Worm (Caenorhabditis elegans) whole organism, L2 larva: Measurements from ENCODE around the gene ZK1058.9.

ENCODE experiments used
- aly-2 ChIP-seq: fragments of 150-350 bp; optimal IDR thresholded peaks from 2 replicates; lab custom pipeline; 2014; ENCODE audit warnings: missing biosample characterization, missing genetic modification characterization
- ama-1 ChIP-seq: fragments of 150-350 bp; optimal IDR thresholded peaks from 2 replicates; lab custom pipeline; 2018; ENCODE audit warnings: inconsistent platforms
- ceh-16 ChIP-seq: fragments of 150-350 bp; optimal IDR thresholded peaks from 2 replicates; lab custom pipeline; 2014; ENCODE audit warnings: missing biosample characterization, missing genetic modification characterization
- ceh-82 ChIP-seq: fragments of 150-350 bp; optimal IDR thresholded peaks from 2 replicates; lab custom pipeline; 2014; ENCODE audit warnings: missing biosample characterization, missing genetic modification characterization
- elt-1 ChIP-seq: fragments of 150-350 bp; optimal IDR thresholded peaks from 2 replicates; lab custom pipeline; 2014; ENCODE audit warnings: missing biosample characterization, missing genetic modification characterization
- lin-13 ChIP-seq: fragments of 150-350 bp; optimal IDR thresholded peaks from 2 replicates; lab custom pipeline; 2014; ENCODE audit warnings: missing biosample characterization, missing genetic modification reagents, missing genetic modification characterization
- nhr-12 ChIP-seq: fragments of 150-350 bp; optimal IDR thresholded peaks from 2 replicates; lab custom pipeline; 2014; ENCODE audit warnings: missing biosample characterization, missing genetic modification characterization
- nhr-23 ChIP-seq: fragments of 150-350 bp; optimal IDR thresholded peaks from 2 replicates; lab custom pipeline; 2014; ENCODE audit warnings: missing biosample characterization, missing genetic modification reagents, missing genetic modification characterization
- nhr-237 ChIP-seq: fragments of 150-350 bp; optimal IDR thresholded peaks from 2 replicates; lab custom pipeline; 2014; ENCODE audit warnings: missing biosample characterization, missing genetic modification characterization
- sma-3 ChIP-seq: sonication (generic microtip); optimal IDR thresholded peaks from 2 replicates; lab custom pipeline; 2016; ENCODE audit warnings: missing genetic modification reagents, missing genetic modification characterization, missing compliant biosample characterization
- sma-9 ChIP-seq, 2 experiments: fragments of 150-350 bp in 1 of 2; sonication (generic microtip) in 1 of 2; optimal IDR thresholded peaks; 2 replicates each; lab custom pipeline; 2014 to 2016; ENCODE audit warnings: missing genetic modification characterization in 2 of 2, mild to moderate bottlenecking in 1 of 2, missing biosample characterization in 1 of 2, missing compliant biosample characterization in 1 of 2, missing genetic modification reagents in 1 of 2, moderate library complexity in 1 of 2
- ztf-4 ChIP-seq: fragments of 150-350 bp; optimal IDR thresholded peaks from 2 replicates; lab custom pipeline; 2014; ENCODE audit warnings: missing biosample characterization, missing genetic modification characterization

ce11 chrIII:3926801-3927200, 785 bp upstream of the ZK1058.9 start:
- TF ChIP-seq ztf-4 (tag; lab: Kevin White, UChicago) (no peak), ama-1 (lab: Kevin White, UChicago) (no peak), nhr-12 (tag; lab: Kevin White, UChicago) (no peak), aly-2 (tag; lab: Kevin White, UChicago) (no peak), sma-9 (GFP tag; optimal IDR thresholded peaks at IDR 0.05; lab: Kevin White, UChicago) (no peak), sma-9 (tag; optimal IDR thresholded peaks at IDR 0.05; lab: Kevin White, UChicago) (no peak), nhr-237 (no peak), sma-3 (GFP tag; lab: Kevin White, UChicago) (no peak), elt-1 (tag; lab: Kevin White, UChicago) (no peak), ceh-82 (tag; lab: Kevin White, UChicago) (no peak), nhr-23 (tag; lab: Kevin White, UChicago) (no peak), lin-13 (GFP tag; lab: Kevin White, UChicago) (no peak), ceh-16 (tag; lab: Kevin White, UChicago) (no peak)
